Fruit fly (Drosophila melanogaster) whole organism, embryonic: ENCODE data around the gene haf.

Experiments used
- Aef1 ChIP-seq: fragments of 200-800 bp; sonication (Bioruptor generic); IDR thresholded peaks from 3 replicates; pipeline ENCODE4 v1.3.6; 2022; ENCODE audit warnings: missing biosample characterization, missing genetic modification characterization
- Asciz ChIP-seq: fragments of 200-800 bp; sonication (Bioruptor generic); optimal IDR thresholded peaks from 2 replicates; lab custom pipeline; 2017; ENCODE audit warnings: missing biosample characterization, mild to moderate bottlenecking, missing genetic modification characterization, missing genetic modification reagents
- BEAF-32 ChIP-seq: fragments of 200-800 bp; sonication (Bioruptor generic); optimal IDR thresholded peaks from 3 replicates; lab custom pipeline; 2017; ENCODE audit warnings: missing biosample characterization, missing genetic modification characterization, mild to moderate bottlenecking, moderate library complexity, missing genetic modification reagents
- Bdp1 ChIP-seq: fragments of 200-800 bp; sonication (Bioruptor generic); optimal IDR thresholded peaks from 3 replicates; lab custom pipeline; 2016; ENCODE audit warnings: missing biosample characterization, missing genetic modification characterization
- CG1024 ChIP-seq: fragments of 200-800 bp; sonication (Bioruptor generic); IDR thresholded peaks from 2 replicates; pipeline ENCODE4 v1.3.6; 2022; ENCODE audit warnings: missing biosample characterization, missing genetic modification characterization
- CG10979 ChIP-seq: fragments of 200-800 bp; sonication (Bioruptor generic); optimal IDR thresholded peaks from 2 replicates; lab custom pipeline; 2018; ENCODE audit warnings: missing biosample characterization, mild to moderate bottlenecking, missing genetic modification characterization, moderate library complexity
- CG11456 ChIP-seq: fragments of 200-800 bp; sonication (Bioruptor generic); IDR thresholded peaks from 3 replicates; pipeline ENCODE4 v1.3.6; 2022; ENCODE audit warnings: missing biosample characterization, missing genetic modification characterization
- CG12071 ChIP-seq: fragments of 200-800 bp; sonication (Bioruptor generic); optimal IDR thresholded peaks from 3 replicates; lab custom pipeline; 2018; ENCODE audit warnings: missing biosample characterization, mild to moderate bottlenecking, missing genetic modification characterization
- CG12155 ChIP-seq: fragments of 200-800 bp; sonication (Bioruptor generic); optimal IDR thresholded peaks from 3 replicates; lab custom pipeline; 2016; ENCODE audit warnings: missing biosample characterization, missing genetic modification characterization
- CG13624 ChIP-seq: fragments of 200-800 bp; sonication (Bioruptor generic); optimal IDR thresholded peaks from 2 replicates; lab custom pipeline; 2016; ENCODE audit warnings: missing biosample characterization, missing genetic modification characterization
- CG14441 ChIP-seq: fragments of 200-800 bp; sonication (Bioruptor generic); IDR thresholded peaks from 2 replicates; pipeline ENCODE4 v1.3.6; 2022; ENCODE audit warnings: missing biosample characterization, missing genetic modification characterization
- CG15479 ChIP-seq: fragments of 200-800 bp; sonication (Bioruptor generic); optimal IDR thresholded peaks from 3 replicates; lab custom pipeline; 2019; ENCODE audit warnings: missing biosample characterization, mild to moderate bottlenecking, missing genetic modification characterization, moderate library complexity
- CG17359 ChIP-seq: fragments of 200-800 bp; sonication (Bioruptor generic); optimal IDR thresholded peaks from 3 replicates; lab custom pipeline; 2018; ENCODE audit warnings: missing biosample characterization, mild to moderate bottlenecking, missing genetic modification characterization, moderate library complexity
- CG18764 ChIP-seq: fragments of 200-800 bp; sonication (Bioruptor generic); optimal IDR thresholded peaks from 3 replicates; lab custom pipeline; 2016; ENCODE audit warnings: missing biosample characterization, missing genetic modification characterization
- CG2202 ChIP-seq: fragments of 200-800 bp; sonication (Bioruptor generic); optimal IDR thresholded peaks from 2 replicates; lab custom pipeline; 2018; ENCODE audit warnings: missing biosample characterization, mild to moderate bottlenecking, missing genetic modification characterization
- CG3726 ChIP-seq: fragments of 200-800 bp; sonication (Bioruptor generic); IDR thresholded peaks from 3 replicates; pipeline ENCODE4, ENCODE4 v1.3.6; 2022; ENCODE audit warnings: missing biosample characterization, missing genetic modification characterization
- CG42726 ChIP-seq: fragments of 200-800 bp; sonication (Bioruptor generic); IDR thresholded peaks from 2 replicates; pipeline ENCODE4 v1.3.6; 2022; ENCODE audit warnings: missing biosample characterization, missing genetic modification characterization; ENCODE audit not compliant: partially characterized antibody
- CG4282 ChIP-seq: fragments of 200-800 bp; sonication (Bioruptor generic); optimal IDR thresholded peaks from 2 replicates; lab custom pipeline; 2016; ENCODE audit warnings: missing biosample characterization, missing genetic modification characterization
- CG6683 ChIP-seq: fragments of 200-800 bp; sonication (Bioruptor generic); optimal IDR thresholded peaks from 2 replicates; lab custom pipeline; 2017; ENCODE audit warnings: missing biosample characterization, mild to moderate bottlenecking, missing genetic modification characterization, missing genetic modification reagents
- CG6689 ChIP-seq: fragments of 200-800 bp; sonication (Bioruptor generic); IDR thresholded peaks from 2 replicates; pipeline ENCODE4 v1.3.6; 2022; ENCODE audit warnings: missing biosample characterization, missing genetic modification characterization
- CG6791 ChIP-seq: fragments of 200-800 bp; sonication (Bioruptor generic); IDR thresholded peaks from 3 replicates; pipeline ENCODE4 v1.3.6; 2022; ENCODE audit warnings: missing biosample characterization, missing genetic modification characterization; ENCODE audit not compliant: partially characterized antibody
- CG8765 ChIP-seq: fragments of 200-800 bp; sonication (Bioruptor generic); IDR thresholded peaks from 2 replicates; pipeline ENCODE4 v1.3.6; 2022; ENCODE audit warnings: missing biosample characterization, missing genetic modification characterization
- Dbx ChIP-seq: fragments of 200-800 bp; sonication (Bioruptor generic); IDR thresholded peaks from 3 replicates; pipeline ENCODE4 v1.3.6; 2022; ENCODE audit warnings: missing biosample characterization, missing genetic modification characterization
- GATAe ChIP-seq: fragments of 200-800 bp; sonication (Bioruptor generic); conservative IDR thresholded peaks from 2 replicates; pipeline ENCODE4 v1.3.6; 2022; ENCODE audit warnings: missing biosample characterization, missing genetic modification characterization
- HHEX ChIP-seq: fragments of 200-800 bp; sonication (Bioruptor generic); optimal IDR thresholded peaks from 3 replicates; lab custom pipeline; 2017; ENCODE audit warnings: missing biosample characterization, mild to moderate bottlenecking, missing genetic modification characterization, missing genetic modification reagents
- HLHmδ ChIP-seq: fragments of 200-800 bp; sonication (Bioruptor generic); optimal IDR thresholded peaks from 2 replicates; lab custom pipeline; 2018; ENCODE audit warnings: missing biosample characterization, mild to moderate bottlenecking, missing genetic modification characterization, moderate library complexity
- Hr3 ChIP-seq: fragments of 200-800 bp; sonication (Bioruptor generic); optimal IDR thresholded peaks from 3 replicates; lab custom pipeline; 2016; ENCODE audit warnings: missing biosample characterization, missing genetic modification characterization
- Hr39 ChIP-seq: fragments of >200 bp; optimal IDR thresholded peaks from 2 replicates; lab custom pipeline; 2017
- Lim3 ChIP-seq: fragments of 200-800 bp; sonication (Bioruptor generic); IDR thresholded peaks from 2 replicates; pipeline ENCODE4 v1.3.6; 2022; ENCODE audit warnings: missing biosample characterization, missing genetic modification characterization
- MESR4 ChIP-seq: fragments of 200-800 bp; sonication (Bioruptor generic); optimal IDR thresholded peaks from 2 replicates; lab custom pipeline; 2018; ENCODE audit warnings: missing biosample characterization, mild to moderate bottlenecking, missing genetic modification characterization, moderate library complexity
- Mad ChIP-seq: fragments of 200-800 bp; sonication (Bioruptor generic); optimal IDR thresholded peaks from 2 replicates; lab custom pipeline; 2016; ENCODE audit warnings: missing biosample characterization, missing genetic modification characterization
- Mrtf ChIP-seq: fragments of 200-800 bp; sonication (Bioruptor generic); IDR thresholded peaks from 3 replicates; pipeline ENCODE4 v1.3.6; 2022; ENCODE audit warnings: missing biosample characterization, missing genetic modification characterization
- NFAT ChIP-seq: fragments of 200-800 bp; sonication (Bioruptor generic); IDR thresholded peaks from 2 replicates; pipeline ENCODE4 v1.3.6; 2022; ENCODE audit warnings: missing biosample characterization, missing genetic modification characterization
- Rx ChIP-seq: fragments of 200-800 bp; sonication (Bioruptor generic); IDR thresholded peaks from 2 replicates; pipeline ENCODE4 v1.3.6; 2022; ENCODE audit warnings: missing biosample characterization, missing genetic modification characterization
- Spps ChIP-seq: fragments of 200-800 bp; sonication (Bioruptor generic); optimal IDR thresholded peaks from 2 replicates; lab custom pipeline; 2018; ENCODE audit warnings: missing biosample characterization, mild to moderate bottlenecking, missing genetic modification characterization
- bbx ChIP-seq: fragments of 200-800 bp; sonication (Bioruptor generic); IDR thresholded peaks from 2 replicates; pipeline ENCODE4 v1.3.6; 2022; ENCODE audit warnings: missing biosample characterization, missing genetic modification characterization; ENCODE audit not compliant: partially characterized antibody
- bsh ChIP-seq, 2 experiments: fragments of 200-800 bp; sonication (Bioruptor generic); optimal IDR thresholded peaks; 2 replicates each; lab custom pipeline; 2017 to 2018; ENCODE audit warnings: mild to moderate bottlenecking in 2 of 2, missing biosample characterization in 2 of 2, missing genetic modification characterization in 2 of 2, moderate library complexity in 1 of 2
- cwo ChIP-seq: fragments of 200-800 bp; sonication (Bioruptor generic); optimal IDR thresholded peaks from 3 replicates; lab custom pipeline; 2017; ENCODE audit warnings: missing biosample characterization, missing genetic modification characterization, mild to moderate bottlenecking, moderate library complexity, missing genetic modification reagents
- da ChIP-seq: fragments of 200-800 bp; sonication (Bioruptor generic); optimal IDR thresholded peaks from 2 replicates; lab custom pipeline; 2016; ENCODE audit warnings: missing biosample characterization, missing genetic modification characterization
- dan ChIP-seq: fragments of 200-800 bp; sonication (Bioruptor generic); IDR thresholded peaks from 2 replicates; pipeline ENCODE4 v1.3.6; 2022; ENCODE audit warnings: missing biosample characterization, missing genetic modification characterization
- eyg ChIP-seq: fragments of 200-800 bp; sonication (Bioruptor generic); optimal IDR thresholded peaks from 3 replicates; lab custom pipeline; 2016; ENCODE audit warnings: missing biosample characterization, missing genetic modification characterization
- grn ChIP-seq: fragments of 200-800 bp; sonication (Bioruptor generic); optimal IDR thresholded peaks from 3 replicates; lab custom pipeline; 2017; ENCODE audit warnings: missing biosample characterization, missing genetic modification characterization
- ind ChIP-seq: fragments of 200-800 bp; sonication (Bioruptor generic); optimal IDR thresholded peaks from 3 replicates; lab custom pipeline; 2016; ENCODE audit warnings: missing biosample characterization, missing genetic modification characterization
- ken ChIP-seq: fragments of 200-800 bp; sonication (Bioruptor generic); IDR thresholded peaks from 3 replicates; pipeline ENCODE4 v1.3.6; 2022; ENCODE audit warnings: missing biosample characterization, missing genetic modification characterization
- kni ChIP-seq: fragments of 200-800 bp; sonication (Bioruptor generic); optimal IDR thresholded peaks from 3 replicates; lab custom pipeline; 2017; ENCODE audit warnings: mild to moderate bottlenecking, missing biosample characterization, missing genetic modification reagents, missing genetic modification characterization
- mam ChIP-seq: fragments of 200-800 bp; sonication (Bioruptor generic); optimal IDR thresholded peaks from 3 replicates; lab custom pipeline; 2016; ENCODE audit warnings: missing biosample characterization, missing genetic modification characterization
- nerfin-1 ChIP-seq: fragments of 200-800 bp; sonication (Bioruptor generic); optimal IDR thresholded peaks from 3 replicates; lab custom pipeline; 2019; ENCODE audit warnings: missing biosample characterization, mild to moderate bottlenecking, missing genetic modification characterization, moderate library complexity
- pzg ChIP-seq: fragments of 200-800 bp; sonication (Bioruptor generic); optimal IDR thresholded peaks from 3 replicates; lab custom pipeline; 2018; ENCODE audit warnings: missing biosample characterization, mild to moderate bottlenecking, missing genetic modification characterization, moderate library complexity
- shn ChIP-seq: fragments of 200-800 bp; sonication (Bioruptor generic); optimal IDR thresholded peaks from 3 replicates; lab custom pipeline; 2016; ENCODE audit warnings: missing biosample characterization, missing genetic modification characterization
- slp2 ChIP-seq: fragments of 200-800 bp; sonication (Bioruptor generic); optimal IDR thresholded peaks from 2 replicates; lab custom pipeline; 2016; ENCODE audit warnings: missing biosample characterization, missing genetic modification characterization
- ssp ChIP-seq: fragments of 200-800 bp; sonication (Bioruptor generic); IDR thresholded peaks from 2 replicates; pipeline ENCODE4 v1.3.6; 2022; ENCODE audit warnings: missing biosample characterization, missing genetic modification characterization
- twi ChIP-seq: fragments of 200-800 bp; optimal IDR thresholded peaks from 2 replicates; lab custom pipeline; 2019; ENCODE audit warnings: missing biosample characterization, mild to moderate bottlenecking, missing genetic modification characterization, moderate library complexity

Gene haf

DNA sequence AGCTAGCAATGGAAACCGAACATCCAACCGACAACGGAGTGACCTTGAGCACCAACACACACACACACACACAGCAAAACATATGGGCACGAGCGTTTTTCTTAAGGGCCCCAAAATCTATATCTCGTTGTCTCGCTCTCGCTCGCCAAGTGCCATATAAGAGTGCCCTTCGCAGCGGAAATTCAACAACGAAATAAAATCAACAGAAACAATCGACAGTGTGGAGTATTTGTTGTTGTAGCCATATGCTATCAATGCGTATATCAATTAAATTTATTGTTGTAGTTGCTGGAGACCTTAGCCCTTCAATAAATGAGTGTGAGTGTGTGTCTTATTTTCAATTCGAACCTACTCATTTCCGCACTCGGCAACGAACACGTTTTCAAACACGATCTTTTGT lies 81.6 kb downstream of the haf start (continued):
- no peak for TF ChIP-seq CG15479
- TF ChIP-seq twi: peak; percentile 27
- TF ChIP-seq MESR4 (GFP tag; lab: Kevin White, UChicago): no peak
- TF ChIP-seq pzg: no peak
- no peak for TF ChIP-seq CG12155
- TF ChIP-seq CG14441 (GFP tag; lab: Robert Waterston, UW): peak; percentile 60
- no peak for TF ChIP-seq NFAT (GFP tag; lab: Robert Waterston, UW)
- TF ChIP-seq kni (GFP tag; lab: Kevin White, UChicago): no peak
- TF ChIP-seq CG1024 (GFP tag; lab: Robert Waterston, UW): no peak
- no peak for TF ChIP-seq CG2202 (tag; lab: Kevin White, UChicago)
- TF ChIP-seq mam (GFP tag; lab: Kevin White, UChicago): no peak
- peak; percentile 30 for TF ChIP-seq CG13624
- TF ChIP-seq cwo (GFP tag; lab: Kevin White, UChicago): peak; percentile 80
- no peak for TF ChIP-seq Mad (GFP tag; lab: Kevin White, UChicago)
- peak; percentile 69 for TF ChIP-seq grn (GFP tag; lab: Kevin White, UChicago)
- no peak for TF ChIP-seq bsh (GFP tag; optimal IDR thresholded peaks at IDR 0.05; lab: Kevin White, UChicago)
- no peak for TF ChIP-seq Rx (GFP tag; lab: Robert Waterston, UW)
- TF ChIP-seq HLHmδ (GFP tag; lab: Kevin White, UChicago): no peak
- TF ChIP-seq bbx (GFP tag; lab: Robert Waterston, UW): no peak
- TF ChIP-seq Aef1 (GFP tag; lab: Robert Waterston, UW): peak; percentile 51; the same call in 2 of the 3 replicates
- TF ChIP-seq da: no peak
- TF ChIP-seq CG10979: no peak
- TF ChIP-seq eyg (GFP tag; lab: Kevin White, UChicago): no peak
- no peak for TF ChIP-seq Spps (tag; lab: Kevin White, UChicago)
- TF ChIP-seq nerfin-1 (tag; lab: Kevin White, UChicago): no peak
- TF ChIP-seq CG11456 (GFP tag; lab: Robert Waterston, UW): no peak
- TF ChIP-seq CG18764 (GFP tag; lab: Kevin White, UChicago): no peak
- TF ChIP-seq Hr3 (GFP tag; lab: Kevin White, UChicago): no peak
- TF ChIP-seq dan (GFP tag; lab: Robert Waterston, UW): no peak
- TF ChIP-seq BEAF-32: no peak
- no peak for TF ChIP-seq CG4282
- TF ChIP-seq CG42726 (GFP tag; lab: Robert Waterston, UW): no peak
- TF ChIP-seq Bdp1 (GFP tag; lab: Kevin White, UChicago): no peak
- TF ChIP-seq Mrtf (GFP tag; lab: Robert Waterston, UW): no peak
- TF ChIP-seq ssp (GFP tag; lab: Robert Waterston, UW): no peak
- TF ChIP-seq Hr39 (lab: Kevin White, UChicago): no peak
- TF ChIP-seq CG6689 (GFP tag; lab: Robert Waterston, UW): no peak
- no peak for TF ChIP-seq CG8765 (GFP tag; lab: Robert Waterston, UW)
- TF ChIP-seq Asciz (GFP tag; lab: Kevin White, UChicago): no peak
- TF ChIP-seq HHEX (GFP tag; lab: Kevin White, UChicago): peak; percentile 10
- 0 out of 3 replicates have a peak, but pooled peaks have one; percentile 29 for TF ChIP-seq Dbx
- peak; percentile 28; the same call in 1 of the 2 replicates for TF ChIP-seq GATAe (GFP tag; lab: Robert Waterston, UW)
- TF ChIP-seq CG6683 (GFP tag; lab: Kevin White, UChicago): no peak
- no peak; the same call in 1 of the 2 replicates for TF ChIP-seq Lim3 (GFP tag; lab: Robert Waterston, UW)
- peak; percentile 11 for TF ChIP-seq CG17359 (tag; lab: Kevin White, UChicago)
- no peak for TF ChIP-seq ind (GFP tag; lab: Kevin White, UChicago)
- TF ChIP-seq CG12071: no peak
- no peak for TF ChIP-seq shn
- no peak for TF ChIP-seq slp2 (GFP tag; lab: Kevin White, UChicago)
- TF ChIP-seq CG6791 (GFP tag; lab: Robert Waterston, UW): no peak
- TF ChIP-seq CG3726 (GFP tag; lab: Robert Waterston, UW): no peak
- no peak for TF ChIP-seq ken
